Worm (Caenorhabditis elegans): ENCODE data around the gene C49F8.1.
A peak's percentile ranks its signal among the peaks of the same experiment; 100 is the strongest.

Gene C49F8.1

DNA sequence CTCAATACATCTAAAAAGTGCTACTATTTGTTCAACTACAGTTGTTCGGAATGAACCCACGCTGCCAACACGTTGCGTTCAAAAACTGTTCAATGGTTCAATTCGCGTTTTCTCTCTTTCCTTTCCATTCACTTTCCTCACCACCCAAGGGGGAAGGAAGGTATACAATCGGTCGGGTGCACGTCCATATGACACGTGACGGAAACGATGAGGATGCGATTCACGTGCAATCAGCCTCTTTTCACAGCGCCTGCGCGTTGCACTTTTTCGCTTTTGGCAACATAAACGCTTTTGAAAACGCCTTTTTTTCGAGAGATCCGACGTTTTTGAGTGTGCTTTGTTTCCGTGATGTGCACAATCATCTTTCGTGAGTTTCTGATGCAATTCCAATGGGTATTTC, 6.2 kb downstream of the C49F8.1 start (continued):
- TF ChIP-seq K11D2.4 (GFP tag; IDR thresholded peaks at IDR 0.05) (peak; percentile 67; the same call in 1 of the 2 replicates), die-1 (tag; optimal IDR thresholded peaks at IDR 0.05) (peak; percentile 9), nhr-90 (tag; optimal IDR thresholded peaks at IDR 0.05) (peak; percentile 37), K12H6.12 (tag; optimal IDR thresholded peaks at IDR 0.05) (peak; percentile 29), atf-7 (tag; optimal IDR thresholded peaks at IDR 0.05) (peak; percentile 85), tbp1 (GFP tag; optimal IDR thresholded peaks at IDR 0.05) (peak; percentile 47), dpff-1 (tag; optimal IDR thresholded peaks at IDR 0.05) (no peak), snpc-4 (GFP tag; optimal IDR thresholded peaks at IDR 0.05) (no peak), snpc-4 (tag; optimal IDR thresholded peaks at IDR 0.05) (peak in 3 of 4 experiments; percentile 7 to 55 (median 51)), F55B11.4 (tag; optimal IDR thresholded peaks at IDR 0.05; ENCODE audit: borderline replicate concordance, insufficient read depth) (no peak), gei-17 (GFP tag; optimal IDR thresholded peaks at IDR 0.05) (peak; percentile 54), egl-44 (GFP tag; IDR thresholded peaks at IDR 0.05) (no peak), cebp-1 (GFP tag; IDR thresholded peaks at IDR 0.05) (0 out of 2 replicates have a peak, but pooled peaks have one; percentile 17), cebp-1 (tag; optimal IDR thresholded peaks at IDR 0.05) (peak; percentile 78), mcd-1 (GFP tag; IDR thresholded peaks at IDR 0.05) (peak; percentile 33; the same call in 1 of the 2 replicates), tlf-1 (GFP tag; optimal IDR thresholded peaks at IDR 0.05) (peak; percentile 33), let-607 (tag; optimal IDR thresholded peaks at IDR 0.05) (peak in 1 of 2 experiments; percentile 67), unc-62 (GFP tag; optimal IDR thresholded peaks at IDR 0.05) (peak; percentile 33), dox-1 (GFP tag; IDR thresholded peaks at IDR 0.05) (peak; percentile 66), xnd-1 (tag; optimal IDR thresholded peaks at IDR 0.05) (no peak), F22D6.2 (tag; optimal IDR thresholded peaks at IDR 0.05) (peak; percentile 84), ceh-91 (GFP tag; IDR thresholded peaks at IDR 0.05) (no peak), ztf-22 (GFP tag; optimal IDR thresholded peaks at IDR 0.05) (peak; percentile 78)

DNA sequence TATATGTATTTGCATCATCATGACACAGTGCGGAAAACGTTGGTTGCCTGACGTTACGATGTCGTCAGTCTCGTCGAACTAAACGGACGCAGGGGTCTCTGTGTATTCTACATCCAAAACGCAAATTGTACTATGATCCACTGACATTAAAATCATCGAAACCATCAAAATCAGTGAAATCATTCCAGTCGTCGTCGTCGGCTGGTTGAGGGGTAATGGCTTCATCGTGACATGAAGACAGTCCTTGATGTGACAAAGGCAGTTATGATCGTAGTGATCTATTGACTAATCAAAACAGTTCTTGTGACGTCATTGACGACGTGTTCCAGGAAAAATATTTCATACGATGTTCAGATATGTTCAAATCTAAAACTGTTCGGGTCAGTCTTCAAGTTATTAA, 7.1 kb downstream of the C49F8.1 start:
- TF ChIP-seq lin-54 (GFP tag; optimal IDR thresholded peaks at IDR 0.05) (no peak), attf-3 (GFP tag; conservative IDR thresholded peaks at IDR 0.05) (no peak), F57A8.1 (GFP tag; optimal IDR thresholded peaks at IDR 0.05) (no peak), K12H6.12 (tag; optimal IDR thresholded peaks at IDR 0.05) (no peak), C17E4.6 (GFP tag; IDR thresholded peaks at IDR 0.05) (no peak), repo-1 (tag; optimal IDR thresholded peaks at IDR 0.05) (no peak), efl-1 (GFP tag; optimal IDR thresholded peaks at IDR 0.05) (no peak)

DNA sequence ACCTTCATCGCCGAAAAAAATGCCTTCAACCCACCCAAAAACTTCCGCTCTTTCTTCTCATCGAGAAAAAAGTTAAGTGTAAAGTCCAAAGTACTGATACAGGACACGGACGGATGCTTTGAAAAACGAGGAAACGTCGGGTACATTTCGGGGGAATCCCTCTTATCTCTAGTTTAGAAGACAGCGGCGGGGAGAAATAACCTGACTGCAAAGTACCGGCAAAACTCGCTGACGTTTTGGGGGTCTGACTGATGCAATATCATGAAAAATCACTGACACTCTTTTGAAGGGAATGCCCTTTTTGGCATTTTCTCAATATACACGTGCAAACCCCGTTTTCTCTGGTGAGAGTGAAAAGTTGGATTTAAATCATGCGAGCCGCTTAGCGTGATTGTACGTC, 8.3 kb downstream of the C49F8.1 start:
- TF ChIP-seq sdz-38 (tag; optimal IDR thresholded peaks at IDR 0.05) = no peak
- no peak for TF ChIP-seq Y53F4B.3 (GFP tag; IDR thresholded peaks at IDR 0.05)
- no peak for TF ChIP-seq D2030.7 (GFP tag; IDR thresholded peaks at IDR 0.05)
- TF ChIP-seq K12H6.12 (tag; optimal IDR thresholded peaks at IDR 0.05) = no peak
- no peak for TF ChIP-seq T26A5.8 (tag; optimal IDR thresholded peaks at IDR 0.05)
- no peak for TF ChIP-seq B0261.1 (tag; optimal IDR thresholded peaks at IDR 0.05)
- TF ChIP-seq mes-4 (tag; optimal IDR thresholded peaks at IDR 0.05) = no peak
- TF ChIP-seq unc-62 (GFP tag; optimal IDR thresholded peaks at IDR 0.05) = no peak
- no peak for TF ChIP-seq B0035.1 (tag; optimal IDR thresholded peaks at IDR 0.05)
- TF ChIP-seq mxl-1 (tag; optimal IDR thresholded peaks at IDR 0.05) = no peak
- no peak for TF ChIP-seq cebp-1 (GFP tag; IDR thresholded peaks at IDR 0.05)
- TF ChIP-seq cebp-1 (tag; optimal IDR thresholded peaks at IDR 0.05) = peak; percentile 61
- TF ChIP-seq F57C9.4 (tag; optimal IDR thresholded peaks at IDR 0.05) = no peak
- no peak for TF ChIP-seq hmg-1.2 (GFP tag; IDR thresholded peaks at IDR 0.05)
- no peak for TF ChIP-seq sea-2 (GFP tag; IDR thresholded peaks at IDR 0.05)
- no peak for TF ChIP-seq hsf-1 (GFP tag; IDR thresholded peaks at IDR 0.05)
- no peak for TF ChIP-seq attf-5 (GFP tag; optimal IDR thresholded peaks at IDR 0.05)
- TF ChIP-seq madf-3 (GFP tag; IDR thresholded peaks at IDR 0.05) = no peak
- TF ChIP-seq lin-40 (tag; optimal IDR thresholded peaks at IDR 0.05) = peak; percentile 83
- TF ChIP-seq lin-54 (GFP tag; optimal IDR thresholded peaks at IDR 0.05) = no peak
- no peak for TF ChIP-seq bed-1 (GFP tag; IDR thresholded peaks at IDR 0.05)
- TF ChIP-seq egl-44 (GFP tag; IDR thresholded peaks at IDR 0.05) = 0 out of 2 replicates have a peak, but pooled peaks have one; percentile 44
- TF ChIP-seq F33H1.4 (GFP tag; IDR thresholded peaks at IDR 0.05) = no peak
- peak; percentile 68 for TF ChIP-seq K11D2.4 (GFP tag; IDR thresholded peaks at IDR 0.05)
- no peak for TF ChIP-seq F55B11.4 (tag; optimal IDR thresholded peaks at IDR 0.05; ENCODE audit: borderline replicate concordance, insufficient read depth)
- no peak for TF ChIP-seq ccch-3 (GFP tag; optimal IDR thresholded peaks at IDR 0.05)

All from whole organism, young adult.